Worm (Caenorhabditis elegans): ENCODE results near the gene srlf-7.

DNA sequence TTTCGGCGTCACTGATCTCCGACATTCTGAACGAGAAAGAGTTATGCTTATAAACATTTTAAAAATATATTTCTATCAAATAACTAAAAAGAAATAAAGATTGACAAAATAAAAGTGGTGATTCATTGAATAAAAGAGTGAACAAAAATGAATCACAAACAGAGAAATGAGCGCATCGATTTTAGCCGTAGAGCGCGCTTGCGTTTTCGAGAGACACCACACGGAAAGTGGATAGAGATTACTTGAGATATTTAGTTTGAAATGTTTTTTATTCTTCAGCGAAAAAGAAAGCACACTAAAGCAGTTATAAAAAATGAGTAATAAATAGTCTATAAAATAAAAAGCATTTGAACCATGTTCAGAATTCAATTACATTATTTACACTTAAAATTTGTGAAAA, 41.1 kb downstream of the srlf-7 start, which contains the start of gene cap-1:
- TF ChIP-seq fos-1 (tag; optimal IDR thresholded peaks at IDR 0.05) (peak; percentile 99), mdl-1 (tag; optimal IDR thresholded peaks at IDR 0.05) (no peak), ceh-82 (tag; optimal IDR thresholded peaks at IDR 0.05) (no peak)
